Worm (Caenorhabditis elegans): ENCODE results near the gene cash-1.

The cash-1 gene

DNA sequence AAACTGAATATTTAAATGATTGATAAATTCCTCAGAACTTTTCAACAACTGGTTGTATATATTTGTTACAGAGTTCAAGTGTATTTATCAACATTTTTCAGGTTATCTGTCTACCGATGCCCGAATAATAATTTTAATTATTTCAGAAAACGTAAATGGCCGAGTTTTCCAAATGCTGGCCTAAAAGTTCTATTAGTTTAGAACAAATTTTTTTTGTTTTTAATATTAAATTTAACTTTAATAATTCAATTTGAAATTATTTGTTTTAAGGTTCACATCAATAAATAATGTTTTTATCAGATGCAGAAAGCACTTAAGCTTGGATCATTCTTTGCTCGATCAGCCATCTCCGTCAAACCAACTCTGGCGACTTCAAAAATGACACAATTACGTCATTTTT is 47.7 kb upstream of the cash-1 start, which contains the start of gene trx-2:
Gene trx-2, plus strand, starts transcription at position 301 of the 400 bp plus-strand sequence.
- TF ChIP-seq fkh-10 (GFP tag; optimal IDR thresholded peaks at IDR 0.05) (no peak), pqm-1 (tag; optimal IDR thresholded peaks at IDR 0.05) (no peak), unc-62 (GFP tag; optimal IDR thresholded peaks at IDR 0.05) (no peak), nhr-11 (tag; optimal IDR thresholded peaks at IDR 0.05) (no peak), nhr-76 (tag; optimal IDR thresholded peaks at IDR 0.05) (no peak), nfya-1 (tag; optimal IDR thresholded peaks at IDR 0.05; ENCODE audit: insufficient read depth) (no peak), nhr-28 (tag; optimal IDR thresholded peaks at IDR 0.05) (no peak)

DNA sequence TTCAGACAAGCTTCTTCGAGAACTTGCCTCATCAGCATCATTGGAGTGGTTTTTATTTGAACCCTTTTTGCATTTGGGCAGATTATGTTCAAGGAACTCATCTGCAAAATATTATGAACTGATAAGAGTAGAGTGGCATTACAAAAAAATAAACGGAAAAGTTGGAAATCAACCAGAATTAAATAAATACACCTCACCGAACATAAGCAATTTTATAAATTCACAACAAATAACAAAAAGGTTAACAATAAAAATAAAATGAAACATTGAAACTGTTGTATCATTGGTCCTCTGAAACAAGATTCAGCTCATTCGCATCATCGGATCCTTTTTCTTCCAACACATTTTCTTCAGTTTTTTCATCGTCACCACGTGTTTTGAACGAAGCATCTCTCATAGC is 44.8 kb upstream of the cash-1 start, which contains the start of gene asps-1:
Gene asps-1, minus strand, starts transcription at position 101 of the 400 bp plus-strand sequence.
- TF ChIP-seq ztf-4 (tag; optimal IDR thresholded peaks at IDR 0.05) (no peak), hmg-11 (tag; optimal IDR thresholded peaks at IDR 0.05) (no peak), ceh-16 (tag; optimal IDR thresholded peaks at IDR 0.05) (no peak), unc-62 (GFP tag; optimal IDR thresholded peaks at IDR 0.05) (no peak), zag-1 (tag; optimal IDR thresholded peaks at IDR 0.05) (no peak), nhr-76 (tag; optimal IDR thresholded peaks at IDR 0.05) (no peak), fos-1 (tag; optimal IDR thresholded peaks at IDR 0.05) (no peak), elt-3 (tag; optimal IDR thresholded peaks at IDR 0.05) (no peak), nhr-237 (tag; optimal IDR thresholded peaks at IDR 0.05) (no peak), nhr-23 (tag; optimal IDR thresholded peaks at IDR 0.05) (no peak), elt-1 (tag; optimal IDR thresholded peaks at IDR 0.05) (no peak), ceh-28 (tag; optimal IDR thresholded peaks at IDR 0.05) (no peak), jun-1 (tag; optimal IDR thresholded peaks at IDR 0.05) (no peak), aly-2 (tag; optimal IDR thresholded peaks at IDR 0.05) (no peak), nhr-28 (tag; optimal IDR thresholded peaks at IDR 0.05) (no peak), eor-1 (tag; optimal IDR thresholded peaks at IDR 0.05) (no peak), nhr-11 (tag; optimal IDR thresholded peaks at IDR 0.05) (no peak), ZK546.5 (tag; optimal IDR thresholded peaks at IDR 0.05) (no peak), skn-1 (tag; optimal IDR thresholded peaks at IDR 0.05) (no peak), tbx-2 (tag; optimal IDR thresholded peaks at IDR 0.05) (no peak)

DNA sequence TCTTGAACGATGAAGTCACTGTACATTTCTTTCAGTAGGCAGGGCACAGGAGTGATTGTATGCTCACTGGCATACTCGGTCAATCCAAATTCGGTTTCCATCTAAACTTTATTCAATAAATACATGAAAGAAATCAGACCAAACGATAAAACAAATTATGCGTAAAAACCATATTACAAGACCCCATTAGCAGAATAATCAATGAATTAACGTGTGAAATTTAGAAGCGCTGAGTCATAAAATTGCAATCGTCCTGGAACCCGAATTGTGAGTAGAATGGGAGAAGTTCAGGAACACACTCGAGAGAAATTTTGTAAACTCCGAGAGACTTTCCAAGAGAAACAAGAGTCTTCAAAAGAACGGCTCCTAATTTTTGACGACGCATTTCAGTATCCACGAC is 42.6 kb upstream of the cash-1 start, which contains the start of gene B0024.11:
Gene B0024.11, minus strand, starts transcription at position 101 of the 400 bp plus-strand sequence.
- TF ChIP-seq nhr-77 (tag; optimal IDR thresholded peaks at IDR 0.05) (no peak), R02D3.7 (tag; optimal IDR thresholded peaks at IDR 0.05) (no peak)

DNA sequence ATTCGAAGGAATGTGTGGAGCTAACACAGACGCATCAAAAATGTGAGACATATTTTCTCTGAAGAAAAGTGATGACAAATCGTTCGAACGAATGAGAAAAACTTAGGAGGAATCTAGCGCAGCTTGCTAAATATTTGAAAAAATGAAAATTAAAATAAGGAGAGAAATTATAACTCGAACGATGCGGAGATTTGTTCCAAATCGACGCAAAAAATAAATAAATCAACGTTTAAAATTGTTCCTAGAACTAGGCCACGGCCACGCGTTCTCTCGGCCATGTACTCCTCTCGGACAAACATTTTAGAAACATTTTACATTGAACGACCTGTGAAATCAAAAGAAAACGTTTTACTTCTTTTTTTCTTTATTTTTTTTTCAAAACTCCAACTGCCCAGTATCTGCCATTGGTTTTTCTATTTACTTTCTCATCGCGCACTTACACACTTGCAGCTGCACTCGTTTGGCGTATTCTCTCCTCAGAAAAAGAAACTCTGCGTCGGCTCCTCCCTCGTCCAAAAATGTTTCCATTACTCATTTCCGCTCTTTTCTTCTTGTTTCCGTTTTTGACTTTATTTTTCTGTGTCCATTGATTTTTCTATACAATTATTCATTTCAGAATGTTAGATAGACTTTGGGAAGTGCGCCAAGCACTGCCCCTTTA is 41.8 kb upstream of the cash-1 start, which contains the start of the genes gna-1 and B0024.13:
Gene gna-1, minus strand, starts transcription at position 51 of the 661 bp plus-strand sequence.
Gene B0024.13, plus strand, starts transcription at position 611 of the 661 bp plus-strand sequence.
- TF ChIP-seq nhr-237 (tag; optimal IDR thresholded peaks at IDR 0.05), result no peak
- TF ChIP-seq nhr-11 (tag; optimal IDR thresholded peaks at IDR 0.05), result no peak
- TF ChIP-seq nhr-23 (tag; optimal IDR thresholded peaks at IDR 0.05), result peak; percentile 79
- peak; percentile 78 for TF ChIP-seq nhr-43 (tag; optimal IDR thresholded peaks at IDR 0.05; ENCODE audit: poor library complexity, severe bottlenecking)
- peak; percentile 10 for TF ChIP-seq lsy-12 (tag; optimal IDR thresholded peaks at IDR 0.05)
- TF ChIP-seq nhr-67 (tag; optimal IDR thresholded peaks at IDR 0.05), result no peak
- peak; percentile 72 for TF ChIP-seq pha-4 (tag; optimal IDR thresholded peaks at IDR 0.05)
- peak; percentile 68 for TF ChIP-seq lin-15B (tag; optimal IDR thresholded peaks at IDR 0.05)
- peak; percentile 1 for TF ChIP-seq elt-2 (tag; optimal IDR thresholded peaks at IDR 0.05)
- TF ChIP-seq hmg-11 (tag; optimal IDR thresholded peaks at IDR 0.05), result peak; percentile 17
- TF ChIP-seq lin-39 (tag; optimal IDR thresholded peaks at IDR 0.05), result peak; percentile 56

DNA sequence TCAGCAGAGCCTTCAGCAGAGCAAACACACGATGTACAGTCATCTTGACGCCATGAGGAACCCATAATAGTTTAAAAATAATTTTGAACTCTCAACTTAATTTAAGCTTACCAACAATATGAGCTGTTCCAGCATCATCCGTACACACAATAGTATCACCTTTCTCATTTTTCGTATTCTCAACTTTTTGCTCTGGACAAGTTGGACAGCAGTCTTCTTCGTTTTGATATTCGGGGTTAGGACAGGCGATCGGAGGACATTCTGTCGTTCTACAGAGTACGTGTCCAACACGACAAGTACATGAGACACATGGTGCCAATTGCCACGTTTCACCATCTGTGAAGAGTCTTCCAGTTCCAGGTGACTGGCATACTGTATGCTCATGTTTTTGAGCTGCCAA is 38.5 kb upstream of the cash-1 start:
- TF ChIP-seq R02D3.7 (tag; optimal IDR thresholded peaks at IDR 0.05) (no peak), nfya-1 (tag; optimal IDR thresholded peaks at IDR 0.05; ENCODE audit: insufficient read depth) (no peak)

Data from whole organism, L3 larva.